Worm (Caenorhabditis elegans) whole organism, early embryonic: ENCODE results near the gene F54A3.6.
"Not testable (repeated sequence)": the region's sequence is repeated elsewhere in the genome, so short reads cannot be mapped to it uniquely, and the experiment has no call there.

Experiments
- B0310.2 ChIP-seq: sonication (generic microtip); optimal IDR thresholded peaks from 2 replicates; lab custom pipeline; 2016; ENCODE audit warnings: mild to moderate bottlenecking, missing genetic modification characterization, missing compliant biosample characterization
- F13C5.2 ChIP-seq: sonication (generic microtip); optimal IDR thresholded peaks from 2 replicates; lab custom pipeline; 2017; ENCODE audit warnings: mild to moderate bottlenecking, missing genetic modification characterization, inconsistent platforms, missing compliant biosample characterization
- aly-1 ChIP-seq: sonication (generic microtip); optimal IDR thresholded peaks from 2 replicates; lab custom pipeline; 2016; ENCODE audit warnings: missing genetic modification characterization, missing compliant biosample characterization
- ama-1 ChIP-seq: fragments of 150-350 bp; optimal IDR thresholded peaks from 2 replicates; lab custom pipeline; 2014
- ceh-13 ChIP-seq: fragments of 200-800 bp; sonication (Bioruptor generic); optimal IDR thresholded peaks from 2 replicates; lab custom pipeline; 2018; ENCODE audit warnings: mild to moderate bottlenecking, missing genetic modification characterization, missing compliant biosample characterization
- ceh-36 ChIP-seq: sonication (generic microtip); optimal IDR thresholded peaks from 2 replicates; lab custom pipeline; 2016; ENCODE audit warnings: missing genetic modification characterization, inconsistent platforms, missing compliant biosample characterization
- ets-7 ChIP-seq: sonication (generic microtip); optimal IDR thresholded peaks from 2 replicates; lab custom pipeline; 2016; ENCODE audit warnings: missing genotype, missing genetic modification characterization, missing compliant biosample characterization
- flt-1 ChIP-seq: fragments of 200-800 bp; sonication (Bioruptor generic); IDR thresholded peaks from 2 replicates; pipeline ENCODE4 v1.3.6; 2022; ENCODE audit warnings: missing genetic modification characterization, missing compliant biosample characterization
- hmbx-1 ChIP-seq: sonication (generic microtip); optimal IDR thresholded peaks from 2 replicates; lab custom pipeline; 2016; ENCODE audit warnings: mild to moderate bottlenecking, missing genetic modification characterization, missing compliant biosample characterization
- hmg-4 ChIP-seq: fragments of 200-800 bp; sonication (Bioruptor generic); optimal IDR thresholded peaks from 2 replicates; lab custom pipeline; 2018; ENCODE audit warnings: mild to moderate bottlenecking, missing genetic modification characterization, missing compliant biosample characterization
- hnd-1 ChIP-seq: sonication (generic microtip); optimal IDR thresholded peaks from 2 replicates; lab custom pipeline; 2016; ENCODE audit warnings: missing genetic modification characterization, missing compliant biosample characterization
- pes-1 ChIP-seq: fragments of 200-800 bp; sonication (Bioruptor generic); IDR thresholded peaks from 2 replicates; pipeline ENCODE4 v1.3.6; 2022; ENCODE audit warnings: missing genetic modification reagents, missing genetic modification characterization, missing compliant biosample characterization
- scrt-1 ChIP-seq: fragments of 200-800 bp; sonication (Bioruptor generic); IDR thresholded peaks from 2 replicates; pipeline ENCODE4 v1.3.6; 2022; ENCODE audit warnings: missing genetic modification characterization, missing compliant biosample characterization
- sea-1 ChIP-seq: fragments of 200-800 bp; sonication (Bioruptor generic); conservative IDR thresholded peaks from 2 replicates; pipeline ENCODE4 v1.3.6; 2022; ENCODE audit warnings: missing genetic modification characterization, missing compliant biosample characterization
- tbx-11 ChIP-seq: fragments of 200-800 bp; sonication (Bioruptor generic); IDR thresholded peaks from 2 replicates; pipeline ENCODE4 v1.3.6; 2022; ENCODE audit warnings: missing genetic modification characterization, missing compliant biosample characterization
- tbx-37 ChIP-seq: fragments of 200-800 bp; sonication (Bioruptor generic); conservative IDR thresholded peaks from 2 replicates; pipeline ENCODE4 v1.3.6; 2022; ENCODE audit warnings: missing genetic modification reagents, missing genetic modification characterization, missing compliant biosample characterization
- tra-4 ChIP-seq: sonication (generic microtip); optimal IDR thresholded peaks from 2 replicates; lab custom pipeline; 2017; ENCODE audit warnings: missing genetic modification characterization, missing compliant biosample characterization

The F54A3.6 gene

ce11 chrII:2232429-2232828, at the start of gene F54A3.6:
Gene F54A3.6 (minus strand): TSS chrII:2232470.
- not testable (repeated sequence) for TF ChIP-seq aly-1 (tag; lab: Kevin White, UChicago); tbx-11 (GFP tag; lab: Robert Waterston, UW); ceh-13 (GFP tag; lab: Kevin White, UChicago)

- TF ChIP-seq tbx-37 (no peak), flt-1 (GFP tag; lab: Robert Waterston, UW) (no peak), ceh-13 (GFP tag; lab: Kevin White, UChicago) (no peak), F13C5.2 (no peak), pes-1 (GFP tag; lab: Robert Waterston, UW) (no peak), ama-1 (lab: Kevin White, UChicago) (no peak), aly-1 (tag; lab: Kevin White, UChicago) (no peak), tra-4 (tag; lab: Kevin White, UChicago) (no peak)
These were observed 47.6 kb upstream of the F54A3.6 start, which contains the start of gene K09F6.11 for ce11 chrII:2279839-2280238. Gene K09F6.11 (plus strand): TSS chrII:2280139.

- no peak for TF ChIP-seq aly-1 (tag; lab: Kevin White, UChicago)
- no peak for TF ChIP-seq tbx-11 (GFP tag; lab: Robert Waterston, UW)
- no peak for TF ChIP-seq B0310.2 (tag; lab: Kevin White, UChicago)
- TF ChIP-seq flt-1 (GFP tag; lab: Robert Waterston, UW): no peak
- TF ChIP-seq tra-4 (tag; lab: Kevin White, UChicago): no peak
- TF ChIP-seq hnd-1 (tag; lab: Kevin White, UChicago): no peak
- TF ChIP-seq hmbx-1 (tag; lab: Kevin White, UChicago): no peak
- TF ChIP-seq ceh-13 (GFP tag; lab: Kevin White, UChicago): no peak
- TF ChIP-seq ama-1 (lab: Kevin White, UChicago): no peak
- TF ChIP-seq scrt-1 (GFP tag; lab: Robert Waterston, UW): no peak
- TF ChIP-seq pes-1 (GFP tag; lab: Robert Waterston, UW): no peak
- no peak for TF ChIP-seq ceh-36 (tag; lab: Kevin White, UChicago)
- TF ChIP-seq F13C5.2: no peak
- TF ChIP-seq ets-7 (tag; lab: Kevin White, UChicago): no peak
- no peak for TF ChIP-seq tbx-37
- no peak for TF ChIP-seq hmg-4 (GFP tag; lab: Kevin White, UChicago)
- TF ChIP-seq sea-1 (GFP tag; lab: Robert Waterston, UW): no peak
These were observed 47.0 kb upstream of the F54A3.6 start, which contains the start of gene K09F6.6 for ce11 chrII:2279263-2279662. Gene K09F6.6 (minus strand): TSS chrII:2279305.

DNA sequence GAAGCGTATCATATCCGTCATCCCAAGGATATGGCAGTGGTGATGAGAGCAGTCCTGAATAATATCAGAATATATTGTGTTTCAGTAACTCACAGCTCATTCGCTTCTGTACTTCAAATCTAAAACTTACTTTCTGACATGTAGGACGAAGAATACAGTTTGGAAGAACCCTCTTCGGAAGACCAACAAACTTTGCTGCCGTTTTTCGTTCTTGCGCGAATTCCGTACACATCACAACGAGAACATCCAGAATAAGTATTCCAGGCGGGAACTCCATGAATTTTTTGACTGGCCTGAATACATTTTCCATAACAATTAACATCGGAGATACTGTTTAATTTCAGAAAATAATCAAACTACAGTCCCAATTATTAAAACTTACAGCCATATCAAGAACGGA, 45.1 kb upstream of the F54A3.6 start, which contains the start of gene K09F6.15:
K09F6.15 (minus strand) TSS at position 101 of the 400 bp plus-strand sequence.
- TF ChIP-seq pes-1 (GFP tag; lab: Robert Waterston, UW): no peak
- TF ChIP-seq sea-1 (GFP tag; lab: Robert Waterston, UW): no peak
- no peak for TF ChIP-seq ceh-36 (tag; lab: Kevin White, UChicago)
- no peak for TF ChIP-seq ets-7 (tag; lab: Kevin White, UChicago)
- TF ChIP-seq tbx-11 (GFP tag; lab: Robert Waterston, UW): no peak
- TF ChIP-seq tra-4 (tag; lab: Kevin White, UChicago): no peak
- no peak for TF ChIP-seq scrt-1 (GFP tag; lab: Robert Waterston, UW)
- TF ChIP-seq hnd-1 (tag; lab: Kevin White, UChicago): no peak
- TF ChIP-seq B0310.2 (tag; lab: Kevin White, UChicago): no peak
- TF ChIP-seq aly-1 (tag; lab: Kevin White, UChicago): no peak
- no peak for TF ChIP-seq F13C5.2
- no peak for TF ChIP-seq tbx-37
- TF ChIP-seq ama-1 (lab: Kevin White, UChicago): no peak
- TF ChIP-seq hmg-4 (GFP tag; lab: Kevin White, UChicago): no peak
- no peak for TF ChIP-seq ceh-13 (GFP tag; lab: Kevin White, UChicago)
- TF ChIP-seq hmbx-1 (tag; lab: Kevin White, UChicago): no peak
- TF ChIP-seq flt-1 (GFP tag; lab: Robert Waterston, UW): no peak

- TF ChIP-seq tbx-37: no peak
These were observed 41.5 kb upstream of the F54A3.6 start for ce11 chrII:2273750-2274149.

- not testable (repeated sequence) for TF ChIP-seq flt-1 (GFP tag; lab: Robert Waterston, UW); pes-1 (GFP tag; lab: Robert Waterston, UW); hmbx-1 (tag; lab: Kevin White, UChicago)
These were observed 22.6 kb upstream of the F54A3.6 start, which contains the start of gene K09F6.3 for ce11 chrII:2254861-2255260. Gene K09F6.3 (plus strand): TSS chrII:2255161.

- TF ChIP-seq scrt-1 (GFP tag; lab: Robert Waterston, UW): no peak
- TF ChIP-seq hmbx-1 (tag; lab: Kevin White, UChicago): no peak
- TF ChIP-seq ets-7 (tag; lab: Kevin White, UChicago): no peak
- no peak for TF ChIP-seq ceh-13 (GFP tag; lab: Kevin White, UChicago)
- no peak for TF ChIP-seq ceh-36 (tag; lab: Kevin White, UChicago)
- no peak for TF ChIP-seq tbx-11 (GFP tag; lab: Robert Waterston, UW)
- TF ChIP-seq hnd-1 (tag; lab: Kevin White, UChicago): no peak
These were observed 21.4 kb upstream of the F54A3.6 start for ce11 chrII:2253676-2254075.

- no peak for TF ChIP-seq ceh-36 (tag; lab: Kevin White, UChicago)
- TF ChIP-seq flt-1 (GFP tag; lab: Robert Waterston, UW): no peak
- TF ChIP-seq ama-1 (lab: Kevin White, UChicago): no peak
- TF ChIP-seq ets-7 (tag; lab: Kevin White, UChicago): no peak
- TF ChIP-seq ceh-13 (GFP tag; lab: Kevin White, UChicago): no peak
- TF ChIP-seq pes-1 (GFP tag; lab: Robert Waterston, UW): no peak
These were observed 19.3 kb upstream of the F54A3.6 start for ce11 chrII:2251617-2252016.
